Worm (Caenorhabditis elegans) whole organism, L2 larva: ENCODE data around the gene F49E12.12.
A peak's percentile ranks its signal among the peaks of the same experiment; 100 is the strongest.
"Not testable (repeated sequence)": the region's sequence is repeated elsewhere in the genome, so short reads cannot be mapped to it uniquely, and the experiment has no call there.

Source experiments
- C34F6.9 ChIP-seq: fragments of 150-350 bp; optimal IDR thresholded peaks from 2 replicates; lab custom pipeline; 2014; ENCODE audit warnings: missing biosample characterization, missing genetic modification characterization
- F13H6.1 ChIP-seq: sonication (generic microtip); optimal IDR thresholded peaks from 2 replicates; lab custom pipeline; 2016; ENCODE audit warnings: missing genetic modification characterization, missing compliant biosample characterization
- R02D3.7 ChIP-seq: fragments of 150-350 bp; optimal IDR thresholded peaks from 2 replicates; lab custom pipeline; 2014; ENCODE audit warnings: missing biosample characterization, missing genetic modification characterization
- Y55F3AM.14 ChIP-seq: fragments of 200-800 bp; sonication (Bioruptor generic); optimal IDR thresholded peaks from 2 replicates; lab custom pipeline; 2018; ENCODE audit warnings: mild to moderate bottlenecking, missing genetic modification characterization, missing compliant biosample characterization
- ZK546.5 ChIP-seq: sonication (generic microtip); optimal IDR thresholded peaks from 2 replicates; lab custom pipeline; 2017; ENCODE audit warnings: missing biosample characterization, missing genetic modification characterization
- alr-1 ChIP-seq: fragments of 150-350 bp; optimal IDR thresholded peaks from 2 replicates; lab custom pipeline; 2014; ENCODE audit warnings: missing biosample characterization, missing genetic modification characterization
- blmp-1 ChIP-seq: sonication (generic microtip); optimal IDR thresholded peaks from 2 replicates; lab custom pipeline; 2017; ENCODE audit warnings: missing genetic modification characterization, mild to moderate bottlenecking, missing compliant biosample characterization, antibody characterized with exemption, moderate library complexity; ENCODE audit not compliant: insufficient read depth
- crh-2 ChIP-seq: sonication (generic microtip); optimal IDR thresholded peaks from 2 replicates; lab custom pipeline; 2017; ENCODE audit warnings: missing biosample characterization, missing genetic modification characterization
- egl-27 ChIP-seq: sonication (generic microtip); optimal IDR thresholded peaks from 3 replicates; lab custom pipeline; 2017; ENCODE audit warnings: missing biosample characterization, missing genetic modification reagents, missing genetic modification characterization
- elt-1 ChIP-seq: fragments of 150-350 bp; optimal IDR thresholded peaks from 2 replicates; lab custom pipeline; 2014; ENCODE audit warnings: missing biosample characterization, missing genetic modification characterization
- elt-3 ChIP-seq: sonication (generic microtip); optimal IDR thresholded peaks from 2 replicates; lab custom pipeline; 2017; ENCODE audit warnings: missing biosample characterization, missing genetic modification characterization
- fos-1 ChIP-seq: fragments of 150-350 bp; optimal IDR thresholded peaks from 2 replicates; lab custom pipeline; 2014; ENCODE audit warnings: missing biosample characterization, missing genetic modification characterization
- gmeb-1 ChIP-seq: fragments of 150-350 bp; optimal IDR thresholded peaks from 2 replicates; lab custom pipeline; 2014; ENCODE audit warnings: missing biosample characterization, missing genetic modification characterization
- lin-39 ChIP-seq: fragments of 150-350 bp; optimal IDR thresholded peaks from 2 replicates; lab custom pipeline; 2014; ENCODE audit warnings: missing biosample characterization, missing genetic modification reagents, missing genetic modification characterization
- lsy-2 ChIP-seq, 2 experiments: fragments of 150-350 bp in 1 of 2; sonication (generic microtip) in 1 of 2; optimal IDR thresholded peaks; 2 replicates each; lab custom pipeline; 2014 to 2017; ENCODE audit warnings: missing biosample characterization in 2 of 2, missing genetic modification characterization in 2 of 2
- mab-5 ChIP-seq: fragments of 150-350 bp; optimal IDR thresholded peaks from 2 replicates; lab custom pipeline; 2014; ENCODE audit warnings: missing biosample characterization, missing genetic modification characterization
- mbf-1 ChIP-seq: sonication (generic microtip); optimal IDR thresholded peaks from 2 replicates; lab custom pipeline; 2017; ENCODE audit warnings: missing biosample characterization, missing genetic modification characterization
- nhr-10 ChIP-seq: sonication (generic microtip); optimal IDR thresholded peaks from 2 replicates; lab custom pipeline; 2017; ENCODE audit warnings: missing biosample characterization, missing genetic modification characterization
- nhr-11 ChIP-seq: fragments of 150-350 bp; optimal IDR thresholded peaks from 2 replicates; lab custom pipeline; 2014; ENCODE audit warnings: missing biosample characterization, missing genetic modification characterization
- nhr-12 ChIP-seq: fragments of 150-350 bp; optimal IDR thresholded peaks from 2 replicates; lab custom pipeline; 2014; ENCODE audit warnings: missing biosample characterization, missing genetic modification characterization
- nhr-129 ChIP-seq: fragments of 150-350 bp; optimal IDR thresholded peaks from 2 replicates; lab custom pipeline; 2014; ENCODE audit warnings: missing biosample characterization, missing genetic modification characterization
- nhr-21 ChIP-seq: fragments of 150-350 bp; optimal IDR thresholded peaks from 2 replicates; lab custom pipeline; 2014; ENCODE audit warnings: missing biosample characterization, missing genetic modification characterization
- nhr-25 ChIP-seq: fragments of 150-350 bp; sonication (generic microtip); optimal IDR thresholded peaks from 3 replicates; lab custom pipeline; 2014; ENCODE audit warnings: missing biosample characterization, missing genetic modification characterization
- nhr-77 ChIP-seq: fragments of 150-350 bp; optimal IDR thresholded peaks from 2 replicates; lab custom pipeline; 2014; ENCODE audit warnings: missing biosample characterization, missing genetic modification characterization
- peb-1 ChIP-seq: fragments of 150-350 bp; optimal IDR thresholded peaks from 2 replicates; lab custom pipeline; 2014; ENCODE audit warnings: missing biosample characterization, missing genetic modification characterization
- sem-4 ChIP-seq: fragments of 150-350 bp; optimal IDR thresholded peaks from 2 replicates; lab custom pipeline; 2014; ENCODE audit warnings: missing biosample characterization, missing genetic modification reagents, missing genetic modification characterization
- skn-1 ChIP-seq: sonication (generic microtip); optimal IDR thresholded peaks from 2 replicates; lab custom pipeline; 2017; ENCODE audit warnings: missing biosample characterization, missing genetic modification characterization
- sma-3 ChIP-seq: sonication (generic microtip); optimal IDR thresholded peaks from 2 replicates; lab custom pipeline; 2016; ENCODE audit warnings: missing genetic modification reagents, missing genetic modification characterization, missing compliant biosample characterization
- unc-39 ChIP-seq: fragments of 150-350 bp; optimal IDR thresholded peaks from 2 replicates; lab custom pipeline; 2014; ENCODE audit warnings: missing biosample characterization, missing genetic modification characterization
- unc-55 ChIP-seq: fragments of 150-350 bp; sonication (generic microtip); optimal IDR thresholded peaks from 3 replicates; lab custom pipeline; 2014; ENCODE audit warnings: missing biosample characterization, missing genetic modification reagents, missing genetic modification characterization
- unc-62 ChIP-seq: fragments of 150-350 bp; optimal IDR thresholded peaks from 2 replicates; lab custom pipeline; 2014; ENCODE audit warnings: missing biosample characterization, missing genetic modification reagents, missing genetic modification characterization
- zag-1 ChIP-seq: fragments of 150-350 bp; optimal IDR thresholded peaks from 2 replicates; lab custom pipeline; 2014; ENCODE audit warnings: missing biosample characterization, missing genetic modification characterization
- ztf-1 ChIP-seq: fragments of 200-800 bp; sonication (Bioruptor generic); conservative IDR thresholded peaks from 2 replicates; pipeline ENCODE4 v1.3.6; 2022; ENCODE audit warnings: missing genetic modification characterization, missing compliant biosample characterization
- ztf-4 ChIP-seq: fragments of 150-350 bp; optimal IDR thresholded peaks from 2 replicates; lab custom pipeline; 2014; ENCODE audit warnings: missing biosample characterization, missing genetic modification characterization

The F49E12.12 gene

DNA sequence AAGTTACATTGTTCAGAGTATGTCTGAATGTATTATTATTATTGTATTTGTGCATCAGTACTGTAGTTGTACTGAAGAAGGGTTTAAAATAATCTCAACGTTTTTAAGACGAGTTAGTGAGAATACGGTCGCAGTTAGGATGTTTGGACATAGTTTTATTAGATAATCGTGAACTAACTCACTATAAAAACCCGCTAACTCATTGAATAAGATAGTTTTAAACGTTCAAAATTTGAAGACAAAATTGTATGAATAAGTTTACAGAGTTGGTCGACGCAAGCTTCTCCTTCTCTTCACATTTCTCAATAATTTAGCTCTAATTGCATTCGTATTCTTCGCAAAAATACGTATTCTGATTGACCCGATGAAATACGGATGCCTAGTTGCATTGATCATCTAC lies 37.7 kb downstream of the F49E12.12 start:
- TF ChIP-seq mab-5 (tag; lab: Kevin White, UChicago) (peak; percentile 25), nhr-12 (tag; lab: Kevin White, UChicago) (peak; percentile 81), R02D3.7 (tag; lab: Kevin White, UChicago) (no peak), nhr-21 (tag; lab: Kevin White, UChicago) (no peak), sem-4 (no peak), unc-55 (GFP tag; lab: Kevin White, UChicago) (no peak), lin-39 (no peak), blmp-1 (tag; lab: Kevin White, UChicago) (no peak), mbf-1 (tag; lab: Kevin White, UChicago) (no peak), F13H6.1 (tag; lab: Kevin White, UChicago) (no peak), nhr-25 (peak; percentile 76), nhr-11 (tag; lab: Kevin White, UChicago) (no peak), elt-3 (no peak), ztf-4 (tag; lab: Kevin White, UChicago) (no peak), Y55F3AM.14 (GFP tag; lab: Kevin White, UChicago) (no peak), ztf-1 (GFP tag; lab: Robert Waterston, UW) (no peak), unc-62 (no peak), nhr-129 (tag; lab: Kevin White, UChicago) (no peak)

DNA sequence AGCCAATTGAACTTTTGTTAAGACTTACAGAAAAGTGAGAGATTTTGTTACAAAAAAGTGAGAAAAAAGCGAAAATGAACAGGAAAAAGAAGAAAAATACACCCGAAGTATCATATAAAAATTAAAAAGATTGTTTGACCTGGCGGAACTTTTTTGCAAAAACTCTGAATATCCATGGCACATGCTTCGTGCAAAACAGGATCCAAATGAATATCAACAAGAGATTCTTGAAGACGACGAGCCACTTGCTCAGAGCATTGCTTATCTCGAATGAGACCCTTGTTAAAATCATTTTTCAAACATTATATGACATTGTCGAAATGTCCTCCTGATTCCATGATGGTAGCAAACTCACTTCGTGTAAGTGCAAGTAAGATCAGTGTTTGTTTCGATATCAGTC lies 38.5 kb downstream of the F49E12.12 start, which contains the start of gene F14E5.8:
TSS of gene F14E5.8 (plus strand) at position 301 of the 400 bp plus-strand sequence.
- TF ChIP-seq nhr-11, fos-1, nhr-10 (tag; lab: Kevin White, UChicago): not testable (repeated sequence)

DNA sequence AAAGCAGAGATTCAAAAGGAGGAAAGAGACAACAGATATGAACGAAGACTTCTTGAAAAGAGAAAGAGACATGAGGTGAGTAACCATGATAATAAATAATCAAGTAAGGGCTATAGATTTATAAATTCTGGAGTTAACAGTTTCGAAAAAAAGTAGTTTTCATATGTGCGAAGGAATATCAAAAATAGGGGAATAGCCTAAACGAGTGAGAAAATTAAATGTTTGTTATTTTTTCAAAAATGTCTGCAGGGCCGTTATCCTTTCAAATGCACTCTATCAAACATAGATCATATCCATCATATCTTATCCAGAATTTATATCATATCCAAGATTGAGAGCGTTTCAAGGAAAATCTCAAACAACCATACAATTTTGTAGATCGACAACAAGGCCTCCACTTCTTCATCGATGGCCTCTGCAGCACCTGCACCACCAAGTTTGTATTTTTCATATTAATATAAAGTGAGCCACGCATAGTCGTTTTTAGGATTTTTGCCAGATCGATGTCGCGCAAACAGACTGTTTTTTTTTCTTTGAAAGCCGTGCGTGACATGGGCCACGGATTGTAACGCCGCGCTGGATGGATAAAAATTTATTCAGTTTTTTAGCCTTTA lies 39.6 kb downstream of the F49E12.12 start:
- TF ChIP-seq ZK546.5 (no peak), nhr-25 (peak; percentile 85), unc-62 (no peak), lin-39 (no peak), nhr-12 (tag; lab: Kevin White, UChicago) (peak; percentile 85), unc-55 (GFP tag; lab: Kevin White, UChicago) (no peak)

DNA sequence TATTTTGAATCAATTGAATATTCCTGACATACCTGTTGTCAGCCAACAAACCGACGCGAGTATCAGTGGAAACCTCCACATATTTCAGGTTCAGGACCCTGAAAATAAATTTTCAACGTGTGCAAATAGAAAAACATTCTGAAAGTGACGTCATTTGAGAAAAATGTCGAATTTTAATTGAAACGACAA lies 47.4 kb downstream of the F49E12.12 start, which contains the start of gene F14E5.2:
TSS of gene F14E5.2 (minus strand) at position 101 of the 189 bp plus-strand sequence.
- TF ChIP-seq elt-1 (tag; lab: Kevin White, UChicago) (no peak), F13H6.1 (tag; lab: Kevin White, UChicago) (no peak)

DNA sequence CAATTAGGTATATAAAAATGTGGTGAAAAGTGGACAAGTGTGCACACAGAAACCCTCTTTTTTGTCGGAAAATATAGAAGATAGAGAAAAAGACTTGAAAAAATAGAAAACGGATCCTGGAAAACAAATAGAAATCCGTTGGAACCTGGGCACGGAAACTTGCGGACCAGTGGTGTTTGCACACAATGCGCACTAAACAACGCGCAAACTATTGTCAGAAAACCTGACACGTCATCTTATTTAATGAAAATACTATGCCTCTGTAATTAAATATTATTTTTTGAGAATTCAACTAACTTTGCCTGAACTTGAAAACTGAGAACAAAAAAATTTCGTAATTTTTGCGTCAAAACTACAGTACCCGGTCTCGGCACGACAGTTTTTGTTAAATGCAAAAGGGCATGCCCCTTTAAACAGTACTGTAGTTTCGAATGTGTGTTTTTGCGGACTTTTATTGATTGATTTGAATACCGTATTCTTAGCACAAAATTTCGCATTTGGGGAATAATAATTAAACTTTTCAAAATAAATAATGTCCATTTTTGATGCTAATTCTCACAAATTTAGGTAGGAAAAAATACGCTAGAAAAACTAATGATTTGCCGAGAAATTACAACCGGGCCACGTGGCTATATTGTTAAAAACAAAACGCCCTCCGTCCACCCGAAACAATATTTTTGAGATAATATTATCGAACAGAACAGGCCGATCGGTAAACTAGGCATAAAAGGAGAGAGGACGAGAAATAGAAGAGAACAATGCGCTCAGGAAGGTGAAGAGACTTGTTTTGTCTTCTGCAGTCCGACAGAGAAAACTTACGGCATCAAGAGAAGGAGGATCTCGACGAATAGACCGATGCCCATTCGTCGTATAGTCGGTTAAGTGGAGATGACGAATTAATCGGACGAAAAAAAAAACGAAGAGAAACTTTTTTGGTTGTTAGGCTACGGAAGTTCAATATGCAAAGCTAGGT lies 47.9 kb downstream of the F49E12.12 start:
- TF ChIP-seq fos-1 (tag; lab: Kevin White, UChicago) (no peak), crh-2 (tag; lab: Kevin White, UChicago) (peak; percentile 39), lsy-2 (tag; optimal IDR thresholded peaks at IDR 0.05; lab: Kevin White, UChicago) (peak in 1 of 2 experiments; percentile 60), mab-5 (tag; lab: Kevin White, UChicago) (no peak), C34F6.9 (tag; lab: Kevin White, UChicago) (peak; percentile 26), egl-27 (tag; lab: Kevin White, UChicago) (no peak), gmeb-1 (tag; lab: Kevin White, UChicago) (no peak), skn-1 (tag; lab: Kevin White, UChicago) (no peak), sma-3 (GFP tag; lab: Kevin White, UChicago) (peak; percentile 1), elt-3 (no peak), F13H6.1 (tag; lab: Kevin White, UChicago) (no peak), nhr-77 (tag; lab: Kevin White, UChicago) (no peak), zag-1 (tag; lab: Kevin White, UChicago) (no peak), sem-4 (no peak), unc-55 (GFP tag; lab: Kevin White, UChicago) (peak; percentile 45), alr-1 (no peak), unc-62 (no peak), unc-39 (tag; lab: Kevin White, UChicago) (no peak), peb-1 (tag; lab: Kevin White, UChicago) (no peak), nhr-129 (tag; lab: Kevin White, UChicago) (peak; percentile 37)
- TF ChIP-seq, all 48 proteins: peak for 6
